Fruit fly (Drosophila melanogaster): ENCODE data around the gene ckd.
A peak's percentile ranks its signal among the peaks of the same experiment; 100 is the strongest.

The ckd gene

dm6 chr3L:3240597-3241367 is 16.9 kb upstream of the ckd start (continued):
- TF ChIP-seq CG8119 (GFP tag; IDR thresholded peaks at IDR 0.05) (peak; percentile 92), CG3919 (GFP tag; optimal IDR thresholded peaks at IDR 0.05) (peak; percentile 95), CG6792 (GFP tag; optimal IDR thresholded peaks at IDR 0.05) (peak; percentile 94), fd85E (GFP tag; optimal IDR thresholded peaks at IDR 0.05) (peak; percentile 77), Ets96B (tag; optimal IDR thresholded peaks at IDR 0.05) (peak; percentile 99), CG31627 (GFP tag; optimal IDR thresholded peaks at IDR 0.05) (peak; percentile 90), Hr38 (GFP tag; optimal IDR thresholded peaks at IDR 0.05) (no peak), CG11762 (GFP tag; optimal IDR thresholded peaks at IDR 0.05; ENCODE audit: insufficient read depth) (peak; percentile 92), Met (GFP tag; optimal IDR thresholded peaks at IDR 0.05) (peak; percentile 89), Eip93F (GFP tag; optimal IDR thresholded peaks at IDR 0.05) (peak; percentile 57), vri (GFP tag; optimal IDR thresholded peaks at IDR 0.05) (peak; percentile 84), CG10669 (GFP tag; optimal IDR thresholded peaks at IDR 0.05) (peak; percentile 98), CG3032 (tag; optimal IDR thresholded peaks at IDR 0.05) (peak; percentile 99), Sox102F (GFP tag; optimal IDR thresholded peaks at IDR 0.05) (peak; percentile 88), Gug (GFP tag; IDR thresholded peaks at IDR 0.05) (peak; percentile 78), dsx (GFP tag; optimal IDR thresholded peaks at IDR 0.05; ENCODE audit: poor library complexity, severe bottlenecking) (peak; percentile 97), lz (GFP tag; optimal IDR thresholded peaks at IDR 0.05) (peak; percentile 86), CG11902 (GFP tag; optimal IDR thresholded peaks at IDR 0.05) (peak; percentile 94), salr (GFP tag; optimal IDR thresholded peaks at IDR 0.05) (peak; percentile 65 to 93), svp (GFP tag) (peak; percentile 98), Hr39 (GFP tag; optimal IDR thresholded peaks at IDR 0.05) (peak; percentile 88), CG6163 (GFP tag; IDR thresholded peaks at IDR 0.05) (peak; percentile 93), OdsH (GFP tag; optimal IDR thresholded peaks at IDR 0.05) (peak; percentile 93), esn (GFP tag; optimal IDR thresholded peaks at IDR 0.05) (peak; percentile 92), Hr4 (GFP tag; optimal IDR thresholded peaks at IDR 0.05) (peak; percentile 83), Lpt (GFP tag; optimal IDR thresholded peaks at IDR 0.05) (peak; percentile 64), CG16779 (tag; optimal IDR thresholded peaks at IDR 0.05) (peak; percentile 94), eg (GFP tag; IDR thresholded peaks at IDR 0.05) (peak; percentile 76), CG8632 (GFP tag; optimal IDR thresholded peaks at IDR 0.05) (peak; percentile 98), CG9139 (GFP tag; optimal IDR thresholded peaks at IDR 0.05) (peak; percentile 98), Smox (GFP tag; optimal IDR thresholded peaks at IDR 0.05) (peak; percentile 83), CG15336 (GFP tag; IDR thresholded peaks at IDR 0.05) (peak; percentile 86), net (GFP tag; optimal IDR thresholded peaks at IDR 0.05) (peak; percentile 88), dac (GFP tag; optimal IDR thresholded peaks at IDR 0.05) (peak; percentile 50)

- peak; percentile 81 for TF ChIP-seq svp (GFP tag)
- no peak for TF ChIP-seq CG15336 (GFP tag; IDR thresholded peaks at IDR 0.05)
Observed at dm6 chr3L:3241368-3241640, 16.4 kb upstream of the ckd start.

- TF ChIP-seq CG31627 (GFP tag; optimal IDR thresholded peaks at IDR 0.05) (no peak), OdsH (GFP tag; optimal IDR thresholded peaks at IDR 0.05) (peak; percentile 32), CG6163 (GFP tag; IDR thresholded peaks at IDR 0.05) (peak; percentile 37; the same call in 1 of the 3 replicates), dac (GFP tag; optimal IDR thresholded peaks at IDR 0.05) (no peak), Smox (GFP tag; optimal IDR thresholded peaks at IDR 0.05) (peak; percentile 0), Eip93F (GFP tag; optimal IDR thresholded peaks at IDR 0.05) (no peak), svp (GFP tag) (peak; percentile 85), Sox14 (GFP tag; optimal IDR thresholded peaks at IDR 0.05) (peak; percentile 4), CG3919 (GFP tag; optimal IDR thresholded peaks at IDR 0.05) (no peak), CG11902 (GFP tag; optimal IDR thresholded peaks at IDR 0.05) (no peak), CG8319 (GFP tag; optimal IDR thresholded peaks at IDR 0.05) (peak; percentile 16), Ets21C (GFP tag; optimal IDR thresholded peaks at IDR 0.05) (no peak), CG15336 (GFP tag; IDR thresholded peaks at IDR 0.05) (no peak), spab (GFP tag; optimal IDR thresholded peaks at IDR 0.05) (no peak), CG6808 (GFP tag; optimal IDR thresholded peaks at IDR 0.05) (peak; percentile 32), Hr4 (GFP tag; optimal IDR thresholded peaks at IDR 0.05) (no peak), Blimp-1 (GFP tag; optimal IDR thresholded peaks at IDR 0.05) (peak; percentile 42), Gug (GFP tag; IDR thresholded peaks at IDR 0.05) (no peak), CG11294 (GFP tag; IDR thresholded peaks at IDR 0.05) (no peak), CG1621 (tag; optimal IDR thresholded peaks at IDR 0.05) (no peak), vri (GFP tag; optimal IDR thresholded peaks at IDR 0.05) (no peak), Sox15 (GFP tag; optimal IDR thresholded peaks at IDR 0.05) (no peak), Ets96B (tag; optimal IDR thresholded peaks at IDR 0.05) (no peak), Hr39 (GFP tag; optimal IDR thresholded peaks at IDR 0.05) (no peak)
Observed at dm6 chr3L:3242121-3243083, 15.3 kb upstream of the ckd start.
